5 fruit fly cellular contexts compared by ENCODE assay signal in the genomic region with DNA sequence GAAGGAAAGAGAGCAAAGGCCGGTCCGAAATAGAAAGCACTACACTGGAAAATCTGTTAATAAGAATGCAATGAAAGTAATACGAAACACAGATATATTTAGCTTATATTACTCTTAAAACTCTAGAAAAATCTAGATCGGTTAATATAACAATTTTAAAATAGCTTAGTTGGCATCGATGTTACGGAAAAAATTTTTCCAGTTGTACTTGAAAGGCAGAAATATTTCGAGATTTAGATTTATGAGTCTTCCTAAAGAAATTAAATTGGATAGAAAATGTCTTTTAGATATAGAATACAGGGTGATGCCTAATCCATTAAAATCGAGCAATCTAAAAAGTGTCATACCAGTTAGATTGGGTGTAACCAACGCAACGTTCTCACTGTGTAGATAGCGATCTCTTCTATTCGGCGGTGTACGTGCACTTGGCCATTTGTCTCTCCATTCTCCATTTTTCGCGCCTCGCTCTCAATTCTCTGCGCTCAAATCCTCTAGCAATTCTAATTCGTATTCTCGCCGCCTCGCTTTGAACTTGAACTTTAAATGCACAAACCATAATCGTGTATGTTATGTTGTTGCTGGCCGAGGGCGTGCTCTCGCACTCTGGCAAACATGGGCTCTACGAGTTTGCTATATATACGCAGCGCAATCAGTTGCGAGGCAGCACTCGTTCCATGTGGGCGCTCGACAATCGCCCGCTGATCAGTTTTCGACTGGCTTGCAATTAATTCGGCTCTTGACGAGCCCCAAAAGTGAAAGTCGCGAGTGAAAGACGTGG.
TF ChIP-seq lines count a peak whose summit lies in the region.

No protein-coding gene starts in this region.

TF ChIP-seq in whole organism, adult, 20 proteins besides CTCF, POLR2A, EP300 and RAD21 (continued from another document):
- TF ChIP-seq tj (GFP tag; optimal IDR thresholded peaks at IDR 0.05; lab: Kevin White, UChicago), result peak; percentile 78
- peak; percentile 86 for TF ChIP-seq CG33017 (tag; optimal IDR thresholded peaks at IDR 0.05; lab: Kevin White, UChicago)
- TF ChIP-seq bab1 (GFP tag; optimal IDR thresholded peaks at IDR 0.05; lab: Kevin White, UChicago), result peak; percentile 89
- TF ChIP-seq kay (GFP tag; lab: Kevin White, UChicago; ENCODE audit: borderline replicate concordance), result peak; percentile 85

TF ChIP-seq in whole organism, embryonic, 481 proteins besides CTCF, POLR2A, EP300 and RAD21 (continued from another document and continues in another):
- TF ChIP-seq gce (GFP tag; IDR thresholded peaks at IDR 0.05; lab: Robert Waterston, UW) (peak; percentile 77; the same call in 1 of the 3 replicates), slou (GFP tag; optimal IDR thresholded peaks at IDR 0.05; lab: Kevin White, UChicago) (peak; percentile 91), sisA (GFP tag; IDR thresholded peaks at IDR 0.05; lab: Robert Waterston, UW) (peak; percentile 88), CG8765 (GFP tag; IDR thresholded peaks at IDR 0.05; lab: Robert Waterston, UW) (no peak), CG14710 (tag; optimal IDR thresholded peaks at IDR 0.05; lab: Kevin White, UChicago) (peak; percentile 96), CG30403 (GFP tag; optimal IDR thresholded peaks at IDR 0.05; lab: Kevin White, UChicago) (peak; percentile 98), az2 (GFP tag; optimal IDR thresholded peaks at IDR 0.05; lab: Kevin White, UChicago) (peak; percentile 97), sens (GFP tag; lab: Kevin White, UChicago) (peak; percentile 100), BEAF-32 (GFP tag; optimal IDR thresholded peaks at IDR 0.05; lab: Kevin White, UChicago) (peak; percentile 15), CG7271 (tag; optimal IDR thresholded peaks at IDR 0.05; lab: Kevin White, UChicago) (peak; percentile 42), Tbp (GFP tag; optimal IDR thresholded peaks at IDR 0.05; lab: Kevin White, UChicago) (no peak), al (GFP tag; IDR thresholded peaks at IDR 0.05; lab: Robert Waterston, UW) (peak; percentile 87), CrebB (tag; optimal IDR thresholded peaks at IDR 0.05; lab: Kevin White, UChicago) (peak; percentile 68), Ssrp (tag; optimal IDR thresholded peaks at IDR 0.05; lab: Kevin White, UChicago) (peak; percentile 96), h (optimal IDR thresholded peaks at IDR 0.05; lab: Kevin White, UChicago) (no peak), kni (GFP tag; optimal IDR thresholded peaks at IDR 0.05; lab: Kevin White, UChicago) (peak; percentile 93), repo (GFP tag; optimal IDR thresholded peaks at IDR 0.05; lab: Kevin White, UChicago) (peak; percentile 89), mam (GFP tag; optimal IDR thresholded peaks at IDR 0.05; lab: Kevin White, UChicago) (peak; percentile 95), CG3847 (GFP tag; IDR thresholded peaks at IDR 0.05; lab: Robert Waterston, UW) (peak; percentile 89), PHDP (tag; optimal IDR thresholded peaks at IDR 0.05; lab: Kevin White, UChicago) (peak; percentile 94), Hand (GFP tag; optimal IDR thresholded peaks at IDR 0.05; lab: Kevin White, UChicago) (peak; percentile 90), Max (GFP tag; optimal IDR thresholded peaks at IDR 0.05; lab: Kevin White, UChicago) (peak; percentile 94), CG2712 (tag; optimal IDR thresholded peaks at IDR 0.05; lab: Kevin White, UChicago) (peak; percentile 96), jing (GFP tag; optimal IDR thresholded peaks at IDR 0.05; lab: Kevin White, UChicago) (peak; percentile 88), Fer1 (GFP tag; optimal IDR thresholded peaks at IDR 0.05; lab: Kevin White, UChicago) (peak; percentile 91), fu2 (GFP tag; optimal IDR thresholded peaks at IDR 0.05; lab: Kevin White, UChicago) (peak; percentile 96), E2f2 (GFP tag; IDR thresholded peaks at IDR 0.05; lab: Robert Waterston, UW) (peak; percentile 54; the same call in 1 of the 2 replicates), dpn (GFP tag; optimal IDR thresholded peaks at IDR 0.05; lab: Kevin White, UChicago) (peak; percentile 95 to 96), prd (optimal IDR thresholded peaks at IDR 0.05; lab: Kevin White, UChicago) (no peak), prd (GFP tag; IDR thresholded peaks at IDR 0.05; lab: Robert Waterston, UW) (peak; percentile 93)

TF ChIP-seq in whole organism, prepupa, 60 proteins besides CTCF, POLR2A, EP300 and RAD21 (continued from another document and continues in another):
- TF ChIP-seq dac (GFP tag; optimal IDR thresholded peaks at IDR 0.05; lab: Kevin White, UChicago), result peak; percentile 88
- TF ChIP-seq Sox14 (GFP tag; optimal IDR thresholded peaks at IDR 0.05; lab: Kevin White, UChicago), result peak; percentile 91
- peak; percentile 45 for TF ChIP-seq CG34406 (GFP tag; optimal IDR thresholded peaks at IDR 0.05; lab: Kevin White, UChicago)
- TF ChIP-seq spab (GFP tag; optimal IDR thresholded peaks at IDR 0.05; lab: Kevin White, UChicago), result peak; percentile 47
- TF ChIP-seq CG8119 (GFP tag; IDR thresholded peaks at IDR 0.05; lab: Robert Waterston, UW), result peak; percentile 94
- no peak for TF ChIP-seq CG6854 (GFP tag; optimal IDR thresholded peaks at IDR 0.05; lab: Kevin White, UChicago)
- TF ChIP-seq svp (GFP tag; lab: Kevin White, UChicago), result peak; percentile 78
- TF ChIP-seq pdm3 (GFP tag; optimal IDR thresholded peaks at IDR 0.05; lab: Kevin White, UChicago), result peak; percentile 87
- peak; percentile 33 for TF ChIP-seq Smox (GFP tag; optimal IDR thresholded peaks at IDR 0.05; lab: Kevin White, UChicago)
- peak; percentile 63 for TF ChIP-seq CG16779 (tag; optimal IDR thresholded peaks at IDR 0.05; lab: Kevin White, UChicago)
- TF ChIP-seq CG11902 (GFP tag; optimal IDR thresholded peaks at IDR 0.05; lab: Kevin White, UChicago), result no peak
- peak; percentile 40 for TF ChIP-seq Hr39 (GFP tag; optimal IDR thresholded peaks at IDR 0.05; lab: Kevin White, UChicago)
- peak in 1 of 2 experiments; percentile 99 for TF ChIP-seq salr (GFP tag; optimal IDR thresholded peaks at IDR 0.05; lab: Kevin White, UChicago)
- peak; percentile 69 for TF ChIP-seq CG6808 (GFP tag; optimal IDR thresholded peaks at IDR 0.05; lab: Kevin White, UChicago)
- no peak for TF ChIP-seq Hr38 (GFP tag; optimal IDR thresholded peaks at IDR 0.05; lab: Kevin White, UChicago)
- peak; percentile 79 for TF ChIP-seq fd59A (GFP tag; optimal IDR thresholded peaks at IDR 0.05; lab: Kevin White, UChicago)
- TF ChIP-seq Ets21C (GFP tag; optimal IDR thresholded peaks at IDR 0.05; lab: Kevin White, UChicago), result no peak
- TF ChIP-seq CG9139 (GFP tag; optimal IDR thresholded peaks at IDR 0.05; lab: Kevin White, UChicago), result peak; percentile 8
- TF ChIP-seq fd85E (GFP tag; optimal IDR thresholded peaks at IDR 0.05; lab: Kevin White, UChicago), result no peak
- TF ChIP-seq CG10669 (GFP tag; optimal IDR thresholded peaks at IDR 0.05; lab: Kevin White, UChicago), result peak; percentile 59
- TF ChIP-seq Gug (GFP tag; IDR thresholded peaks at IDR 0.05; lab: Robert Waterston, UW), result peak; percentile 86
- TF ChIP-seq CG15336 (GFP tag; IDR thresholded peaks at IDR 0.05; lab: Robert Waterston, UW), result peak; percentile 87
- peak; percentile 63 for TF ChIP-seq CG3032 (tag; optimal IDR thresholded peaks at IDR 0.05; lab: Kevin White, UChicago)
- peak; percentile 90 for TF ChIP-seq CG10631 (GFP tag; optimal IDR thresholded peaks at IDR 0.05; lab: Kevin White, UChicago)
- TF ChIP-seq fkh (GFP tag; optimal IDR thresholded peaks at IDR 0.05; lab: Kevin White, UChicago), result peak; percentile 80
- no peak for TF ChIP-seq Sox102F (GFP tag; optimal IDR thresholded peaks at IDR 0.05; lab: Kevin White, UChicago)
- peak; percentile 16 for TF ChIP-seq CG1621 (tag; optimal IDR thresholded peaks at IDR 0.05; lab: Kevin White, UChicago)
- peak; percentile 90 for TF ChIP-seq achi (GFP tag; optimal IDR thresholded peaks at IDR 0.05; lab: Kevin White, UChicago)
- TF ChIP-seq Met (GFP tag; optimal IDR thresholded peaks at IDR 0.05; lab: Kevin White, UChicago), result peak; percentile 9
- TF ChIP-seq acj6 (GFP tag; optimal IDR thresholded peaks at IDR 0.05; lab: Kevin White, UChicago), result peak; percentile 86
- peak; percentile 15 for TF ChIP-seq Eip93F (GFP tag; optimal IDR thresholded peaks at IDR 0.05; lab: Kevin White, UChicago)

TF ChIP-seq in whole organism, pupa, 21 proteins besides CTCF, POLR2A, EP300 and RAD21 (continued from another document):
- TF ChIP-seq CG8301 (tag; optimal IDR thresholded peaks at IDR 0.05; lab: Kevin White, UChicago) (peak; percentile 96), CG4496 (GFP tag; IDR thresholded peaks at IDR 0.05; lab: Robert Waterston, UW) (peak; percentile 85), CG15710 (tag; optimal IDR thresholded peaks at IDR 0.05; lab: Kevin White, UChicago) (peak; percentile 64)
TF ChIP-seq in whole organism, pupa: peak in this region for 18.

TF ChIP-seq in whole organism, wandering third instar larva, 38 proteins besides CTCF, POLR2A, EP300 and RAD21 (continued from another document):
- TF ChIP-seq Hr83 (GFP tag; optimal IDR thresholded peaks at IDR 0.05; lab: Kevin White, UChicago; ENCODE audit: poor library complexity, severe bottlenecking) (peak; percentile 79), h (GFP tag; optimal IDR thresholded peaks at IDR 0.05; lab: Kevin White, UChicago) (no peak), foxo (GFP tag; optimal IDR thresholded peaks at IDR 0.05; lab: Kevin White, UChicago) (peak in 1 of 2 experiments; percentile 57), dmrt93B (GFP tag; optimal IDR thresholded peaks at IDR 0.05; lab: Kevin White, UChicago) (peak; percentile 2), psq (GFP tag; optimal IDR thresholded peaks at IDR 0.05; lab: Kevin White, UChicago) (peak; percentile 19), OdsH (GFP tag; optimal IDR thresholded peaks at IDR 0.05; lab: Kevin White, UChicago) (peak; percentile 49), Hnf4 (GFP tag; optimal IDR thresholded peaks at IDR 0.05; lab: Kevin White, UChicago) (peak; percentile 46), Hr78 (GFP tag; optimal IDR thresholded peaks at IDR 0.05; lab: Kevin White, UChicago) (no peak)
